Worm (Caenorhabditis elegans): Measurements from ENCODE around the gene srz-23.

Gene srz-23

DNA sequence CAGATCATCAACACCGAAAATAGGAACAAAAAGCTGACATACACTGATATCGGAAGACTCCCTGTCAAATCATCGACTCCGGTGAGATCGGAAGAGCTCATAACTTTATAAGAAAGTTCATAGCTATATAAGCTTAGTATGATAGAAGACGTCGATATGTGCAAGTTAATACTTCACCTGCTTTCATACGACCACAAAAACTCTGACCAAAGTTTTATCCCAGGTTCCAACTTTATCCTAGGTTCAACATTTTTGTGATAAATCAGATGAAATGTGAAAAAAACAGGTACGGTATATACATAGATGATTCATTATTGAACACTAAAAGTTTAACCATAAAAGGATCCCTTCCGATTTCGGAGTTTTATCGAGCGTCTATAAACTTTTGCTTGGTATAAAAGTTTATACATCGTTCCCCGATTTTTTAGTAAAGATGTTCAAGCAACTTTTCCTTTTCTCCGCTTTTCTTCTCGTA is 25.5 kb downstream of the srz-23 start, which contains the start of the genes srz-70 and C09G12.5 (continued):
- TF ChIP-seq ztf-28 (GFP tag; IDR thresholded peaks at IDR 0.05) (no peak), hmg-20 (GFP tag; IDR thresholded peaks at IDR 0.05) (no peak), bed-1 (GFP tag; IDR thresholded peaks at IDR 0.05) (no peak)

DNA sequence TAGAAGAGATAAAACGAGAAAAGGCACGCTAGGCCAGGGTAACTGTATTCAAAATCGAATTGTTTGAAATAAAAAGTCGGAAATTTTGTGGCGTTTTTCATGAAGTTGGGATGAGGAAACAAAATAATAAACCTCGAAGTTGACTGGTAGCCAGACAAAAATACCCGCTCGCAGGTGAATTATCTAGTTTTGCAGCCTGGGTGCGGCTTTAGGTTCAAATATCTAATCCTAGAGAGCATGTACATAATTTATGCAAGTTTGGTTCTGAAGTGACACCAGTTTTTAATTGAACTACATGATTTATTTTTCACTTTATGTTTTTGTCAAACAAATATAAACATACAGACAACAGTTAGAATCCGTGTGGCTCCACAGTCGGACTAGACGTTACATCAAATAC is 28.4 kb downstream of the srz-23 start, which contains the start of gene srz-37:
Gene srz-37, minus strand, starts transcription at position 101 of the 400 bp plus-strand sequence.
- no peak for TF ChIP-seq ztf-25 (GFP tag; IDR thresholded peaks at IDR 0.05)
- no peak for TF ChIP-seq unc-130 (GFP tag; optimal IDR thresholded peaks at IDR 0.05)

DNA sequence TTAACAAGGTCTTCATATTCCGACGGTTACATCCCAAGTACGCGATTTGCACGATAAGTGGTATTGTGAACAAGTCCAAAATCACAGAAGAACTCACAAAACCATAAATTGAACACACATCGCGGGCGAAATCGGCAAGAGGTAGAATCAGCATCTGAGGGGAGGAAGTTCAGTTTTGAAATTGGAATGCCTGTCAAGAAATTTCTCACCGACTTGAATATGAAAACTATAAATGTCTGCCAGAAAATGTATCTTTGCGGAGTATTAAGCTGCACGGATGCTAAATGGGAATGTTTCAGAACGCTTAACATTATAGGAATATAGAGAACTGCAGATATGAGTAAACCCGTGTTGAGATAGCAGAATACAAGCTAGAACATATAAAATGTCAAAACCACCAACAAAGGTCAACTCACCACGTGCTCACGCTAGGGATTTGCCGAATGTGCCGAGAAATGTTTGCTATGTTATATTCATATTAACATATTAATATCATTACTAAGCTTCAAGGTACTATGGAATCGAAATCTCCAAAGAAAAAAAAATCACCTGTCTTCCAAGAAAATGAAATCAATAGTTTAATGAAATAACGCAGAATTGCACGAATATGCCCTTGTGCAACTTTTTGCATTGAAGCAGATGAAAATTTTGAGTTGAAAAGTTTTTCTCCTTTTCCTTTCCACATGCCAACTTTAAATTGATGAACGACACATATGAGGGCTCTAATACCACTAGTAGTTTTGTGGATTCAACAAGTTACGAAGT is 29.0 kb downstream of the srz-23 start, which contains the start of gene srz-82:
Gene srz-82, plus strand, starts transcription at position 701 of the 765 bp plus-strand sequence.
- TF ChIP-seq fkh-3 (tag; optimal IDR thresholded peaks at IDR 0.05) (no peak), unc-62 (GFP tag; optimal IDR thresholded peaks at IDR 0.05) (no peak), ceh-40 (GFP tag; IDR thresholded peaks at IDR 0.05) (no peak), xnd-1 (tag; optimal IDR thresholded peaks at IDR 0.05) (no peak), B0336.3 (GFP tag; IDR thresholded peaks at IDR 0.05) (no peak), T26A5.8 (tag; optimal IDR thresholded peaks at IDR 0.05) (no peak), tbp1 (GFP tag; optimal IDR thresholded peaks at IDR 0.05) (no peak), ceh-79 (tag; optimal IDR thresholded peaks at IDR 0.05) (no peak), nfyb-1 (GFP tag; IDR thresholded peaks at IDR 0.05) (no peak)

DNA sequence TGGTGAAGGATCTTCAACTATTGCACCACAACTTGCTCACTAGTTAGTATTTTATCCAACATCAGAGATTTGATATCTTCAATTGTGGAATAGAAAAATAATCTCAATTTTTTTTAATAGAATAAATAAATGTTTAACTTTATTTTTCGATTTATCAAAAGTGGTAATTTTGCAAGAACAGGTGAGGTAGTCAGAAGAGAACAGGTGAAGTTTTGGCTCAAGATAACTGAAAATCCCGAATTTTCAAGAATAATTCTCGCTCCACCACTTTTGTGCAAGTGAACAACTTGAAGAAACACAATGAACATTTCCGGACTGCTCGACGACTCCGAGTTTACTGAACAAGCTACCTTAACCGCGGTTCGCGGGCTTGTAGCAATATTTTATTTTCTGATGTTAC is 38.1 kb downstream of the srz-23 start, which contains the start of gene srz-78:
Gene srz-78, plus strand, starts transcription at position 301 of the 400 bp plus-strand sequence.
- TF ChIP-seq F33H1.4 (GFP tag; IDR thresholded peaks at IDR 0.05) (no peak), aptf-3 (GFP tag; IDR thresholded peaks at IDR 0.05) (no peak), ztf-22 (GFP tag; optimal IDR thresholded peaks at IDR 0.05) (no peak), dox-1 (GFP tag; IDR thresholded peaks at IDR 0.05) (no peak), gei-17 (GFP tag; optimal IDR thresholded peaks at IDR 0.05) (no peak), unc-130 (GFP tag; optimal IDR thresholded peaks at IDR 0.05) (no peak), B0035.1 (tag; optimal IDR thresholded peaks at IDR 0.05) (no peak), hlh-12 (tag; optimal IDR thresholded peaks at IDR 0.05) (no peak), ccch-3 (GFP tag; optimal IDR thresholded peaks at IDR 0.05) (no peak), sdz-38 (tag; optimal IDR thresholded peaks at IDR 0.05) (no peak)

DNA sequence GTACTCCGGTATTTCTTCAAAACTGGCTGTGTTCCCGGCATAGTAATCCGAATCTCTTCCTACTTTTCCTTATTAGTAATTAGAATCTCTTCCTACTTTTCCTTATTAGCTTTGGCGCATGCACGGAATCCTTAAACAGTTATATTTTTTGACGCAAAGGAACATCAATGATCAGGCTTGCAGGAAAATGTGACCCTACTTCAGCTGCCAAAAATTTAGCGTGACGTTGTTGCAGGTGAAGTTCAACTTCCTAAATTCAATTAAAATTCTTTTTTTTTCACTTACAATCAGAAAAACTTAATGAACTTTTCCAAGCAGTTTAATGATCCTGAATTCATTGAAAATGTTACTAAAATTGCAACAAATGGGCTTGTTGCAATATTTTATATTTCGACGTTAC is 39.9 kb downstream of the srz-23 start, which contains the start of gene srz-79:
Gene srz-79, plus strand, starts transcription at position 301 of the 400 bp plus-strand sequence.
- TF ChIP-seq madf-6 (GFP tag; IDR thresholded peaks at IDR 0.05): no peak

DNA sequence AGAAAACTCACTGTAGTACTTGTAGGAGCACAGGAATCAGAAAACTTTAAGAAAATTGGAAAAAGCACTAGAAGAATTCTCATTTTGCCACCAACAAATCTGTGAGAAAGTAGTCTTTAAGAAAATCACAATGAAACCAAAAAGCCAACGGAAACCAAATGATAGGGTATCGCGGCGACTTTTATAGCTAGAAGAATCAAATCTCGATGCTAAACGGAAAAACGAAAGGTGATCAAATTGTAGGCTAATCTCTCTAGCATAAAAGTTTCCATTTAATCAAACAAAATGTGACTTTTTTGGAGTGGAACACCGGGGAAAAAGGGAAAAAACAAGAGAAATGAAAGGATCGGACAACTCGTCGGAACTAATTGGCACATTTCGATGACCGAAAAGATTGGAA is 43.0 kb downstream of the srz-23 start, which contains the start of gene C09G12.17:
Gene C09G12.17, minus strand, starts transcription at position 101 of the 400 bp plus-strand sequence.
- TF ChIP-seq ceh-100 (GFP tag; IDR thresholded peaks at IDR 0.05): no peak
- no peak for TF ChIP-seq sptf-2 (GFP tag; optimal IDR thresholded peaks at IDR 0.05)
- TF ChIP-seq attf-6 (GFP tag; IDR thresholded peaks at IDR 0.05): no peak
- no peak for TF ChIP-seq egl-18 (GFP tag; IDR thresholded peaks at IDR 0.05)

DNA sequence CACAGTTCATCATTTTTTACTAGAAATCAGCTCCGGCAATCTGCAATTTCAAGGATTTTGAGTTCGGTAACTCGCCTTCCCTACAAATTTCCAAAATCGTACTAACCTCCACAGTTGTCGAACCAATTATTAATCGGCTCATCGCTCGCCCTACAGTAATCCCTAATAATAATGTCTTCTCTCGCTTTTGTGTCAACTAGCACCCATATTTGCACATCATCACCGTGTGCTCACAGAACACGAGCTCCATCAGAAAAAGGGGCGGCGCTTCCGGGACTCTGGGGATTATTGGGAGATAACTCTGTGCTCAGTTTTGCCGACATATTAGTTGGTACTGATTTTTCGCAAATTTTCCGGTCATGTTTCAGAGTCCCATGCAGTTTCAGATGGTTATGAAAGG is 44.5 kb downstream of the srz-23 start, which contains the start of gene ceh-53:
Gene ceh-53, plus strand, starts transcription at position 301 of the 400 bp plus-strand sequence.
- TF ChIP-seq nfya-1 (tag; optimal IDR thresholded peaks at IDR 0.05; ENCODE audit: borderline replicate concordance, insufficient read depth): no peak
